Worm (Caenorhabditis elegans) whole organism, L1 larva: ENCODE results near the gene dbn-1.
A peak's percentile ranks its signal among the peaks of the same experiment; 100 is the strongest.

Source experiments
- Y116A8C.19 ChIP-seq: sonication (generic microtip); optimal IDR thresholded peaks from 2 replicates; lab custom pipeline; 2016; ENCODE audit warnings: missing compliant biosample characterization, missing genetic modification characterization, borderline replicate concordance
- ama-1 ChIP-seq: fragments of 150-350 bp; optimal IDR thresholded peaks from 2 replicates; lab custom pipeline; 2014
- blmp-1 ChIP-seq: fragments of 150-350 bp; optimal IDR thresholded peaks from 2 replicates; lab custom pipeline; 2014; ENCODE audit warnings: missing biosample characterization, missing genetic modification characterization
- ceh-8 ChIP-seq: fragments of 200-800 bp; sonication (Bioruptor generic); optimal IDR thresholded peaks from 2 replicates; lab custom pipeline; 2018; ENCODE audit warnings: mild to moderate bottlenecking, missing genetic modification characterization, moderate library complexity, missing compliant biosample characterization
- ceh-82 ChIP-seq, 3 experiments: fragments of 150-350 bp in 1 of 3; sonication (generic microtip) in 2 of 3; optimal IDR thresholded peaks; 2 replicates each; lab custom pipeline; 2014 to 2017; ENCODE audit warnings: missing biosample characterization in 3 of 3, missing genetic modification characterization in 3 of 3
- ceh-90 ChIP-seq: sonication (generic microtip); optimal IDR thresholded peaks from 2 replicates; lab custom pipeline; 2016; ENCODE audit warnings: missing genetic modification characterization, missing compliant biosample characterization
- dpl-1 ChIP-seq, 3 experiments: fragments of 150-350 bp in 2 of 3; sonication (generic microtip) in 1 of 3; optimal IDR thresholded peaks; 2 replicates each; lab custom pipeline; 2014 to 2017; ENCODE audit warnings: missing biosample characterization in 3 of 3, missing genetic modification characterization in 3 of 3, missing genetic modification reagents in 3 of 3
- dsc-1 ChIP-seq: sonication (generic microtip); optimal IDR thresholded peaks from 2 replicates; lab custom pipeline; 2016; ENCODE audit warnings: mild to moderate bottlenecking, missing genetic modification characterization, missing compliant biosample characterization
- efl-1 ChIP-seq, 4 experiments: fragments of 150-350 bp; optimal IDR thresholded peaks in 3 of 4; peaks in 1 of 4; 1 replicate in 1 of 4; 2 replicates in 3 of 4; lab custom pipeline; 2014; ENCODE audit warnings: missing biosample characterization in 2 of 4, missing genetic modification characterization in 2 of 4, missing genetic modification reagents in 2 of 4
- egl-27 ChIP-seq, 2 experiments: fragments of 150-350 bp in 1 of 2; sonication (generic microtip); optimal IDR thresholded peaks; 3 replicates each; lab custom pipeline; 2017 to 2018; ENCODE audit warnings: missing biosample characterization in 2 of 2, missing genetic modification characterization in 2 of 2, missing genetic modification reagents in 2 of 2
- elt-2 ChIP-seq: sonication (generic microtip); optimal IDR thresholded peaks from 2 replicates; lab custom pipeline; 2016; ENCODE audit warnings: missing genetic modification characterization, mild to moderate bottlenecking, inconsistent platforms, missing compliant biosample characterization, missing genetic modification reagents
- elt-3 ChIP-seq, 6 experiments: fragments of 150-350 bp in 1 of 6; sonication (generic microtip); optimal IDR thresholded peaks; 2 replicates each; lab custom pipeline; 2017 to 2018; ENCODE audit warnings: missing biosample characterization in 6 of 6, missing genetic modification characterization in 6 of 6, inconsistent platforms in 1 of 6
- ets-5 ChIP-seq: fragments of 200-800 bp; sonication (Bioruptor generic); IDR thresholded peaks from 2 replicates; pipeline ENCODE4 v1.3.6; 2022; ENCODE audit warnings: missing genetic modification characterization, missing compliant biosample characterization
- fkh-8 ChIP-seq: sonication (generic microtip); optimal IDR thresholded peaks from 2 replicates; lab custom pipeline; 2016; ENCODE audit warnings: mild to moderate bottlenecking, missing genetic modification characterization, missing compliant biosample characterization
- grh-1 ChIP-seq: fragments of 200-800 bp; sonication (Bioruptor generic); IDR thresholded peaks from 2 replicates; pipeline ENCODE4 v1.3.6; 2022; ENCODE audit warnings: missing genetic modification reagents, missing genetic modification characterization, missing compliant biosample characterization
- hlh-17 ChIP-seq: fragments of 200-800 bp; sonication (Bioruptor generic); optimal IDR thresholded peaks from 2 replicates; lab custom pipeline; 2018; ENCODE audit warnings: missing genetic modification characterization, mild to moderate bottlenecking, missing compliant biosample characterization, moderate library complexity, borderline replicate concordance
- hlh-4 ChIP-seq: sonication (generic microtip); optimal IDR thresholded peaks from 2 replicates; lab custom pipeline; 2016; ENCODE audit warnings: mild to moderate bottlenecking, missing genetic modification characterization, missing compliant biosample characterization
- irx-1 ChIP-seq: sonication (generic microtip); optimal IDR thresholded peaks from 2 replicates; lab custom pipeline; 2016; ENCODE audit warnings: missing genetic modification characterization, missing compliant biosample characterization
- isw-1 ChIP-seq: fragments of 200-800 bp; sonication (Bioruptor generic); IDR thresholded peaks from 2 replicates; pipeline ENCODE4 v1.3.6; 2022; ENCODE audit warnings: missing genetic modification characterization, missing compliant biosample characterization
- lin-14 ChIP-seq: fragments of 200-800 bp; sonication (Bioruptor generic); optimal IDR thresholded peaks from 2 replicates; lab custom pipeline; 2018; ENCODE audit warnings: mild to moderate bottlenecking, missing genetic modification characterization, moderate library complexity, missing compliant biosample characterization
- lin-15B ChIP-seq: fragments of 150-350 bp; sonication (generic microtip); optimal IDR thresholded peaks from 3 replicates; lab custom pipeline; 2014; ENCODE audit warnings: missing biosample characterization, missing genetic modification characterization
- lin-35 ChIP-seq, 2 experiments: fragments of 150-350 bp; optimal IDR thresholded peaks; 2 replicates each; lab custom pipeline; 2014; ENCODE audit warnings: missing biosample characterization in 2 of 2, missing genetic modification characterization in 2 of 2, missing genetic modification reagents in 2 of 2
- mab-9 ChIP-seq: fragments of 200-800 bp; sonication (Bioruptor generic); IDR thresholded peaks from 2 replicates; pipeline ENCODE4 v1.3.6; 2022; ENCODE audit warnings: missing genetic modification reagents, missing genetic modification characterization, missing compliant biosample characterization
- mdl-1 ChIP-seq, 2 experiments: fragments of 150-350 bp; optimal IDR thresholded peaks; 2 replicates each; lab custom pipeline; 2014 to 2017; ENCODE audit warnings: missing biosample characterization in 2 of 2, missing genetic modification characterization in 2 of 2, inconsistent platforms in 1 of 2
- mep-1 ChIP-seq: fragments of 150-350 bp; optimal IDR thresholded peaks from 2 replicates; lab custom pipeline; 2014; ENCODE audit warnings: missing biosample characterization, missing genetic modification characterization
- nhr-11 ChIP-seq: fragments of 150-350 bp; optimal IDR thresholded peaks from 2 replicates; lab custom pipeline; 2014; ENCODE audit warnings: missing biosample characterization, missing genetic modification characterization
- nhr-12 ChIP-seq: sonication (generic microtip); optimal IDR thresholded peaks from 2 replicates; lab custom pipeline; 2017; ENCODE audit warnings: missing biosample characterization, missing genetic modification characterization
- nhr-19 ChIP-seq: fragments of 200-800 bp; sonication (Bioruptor generic); conservative IDR thresholded peaks from 2 replicates; pipeline ENCODE4 v1.3.6; 2022; ENCODE audit warnings: missing genetic modification characterization, missing compliant biosample characterization
- nhr-20 ChIP-seq: sonication (generic microtip); optimal IDR thresholded peaks from 2 replicates; lab custom pipeline; 2016; ENCODE audit warnings: mild to moderate bottlenecking, missing genetic modification characterization, missing compliant biosample characterization
- nhr-47 ChIP-seq: sonication (generic microtip); optimal IDR thresholded peaks from 2 replicates; lab custom pipeline; 2016; ENCODE audit warnings: mild to moderate bottlenecking, missing genetic modification characterization, moderate library complexity, missing compliant biosample characterization
- nhr-71 ChIP-seq: sonication (generic microtip); optimal IDR thresholded peaks from 2 replicates; lab custom pipeline; 2016; ENCODE audit warnings: mild to moderate bottlenecking, missing genetic modification characterization, moderate library complexity, missing compliant biosample characterization
- nhr-76 ChIP-seq: sonication (generic microtip); optimal IDR thresholded peaks from 2 replicates; lab custom pipeline; 2017; ENCODE audit warnings: missing biosample characterization, missing genetic modification characterization
- nhr-84 ChIP-seq: sonication (generic microtip); optimal IDR thresholded peaks from 2 replicates; lab custom pipeline; 2017; ENCODE audit warnings: missing biosample characterization, missing genetic modification characterization
- nhr-85 ChIP-seq: sonication (generic microtip); peaks from one replicate; lab custom pipeline; 2016; ENCODE audit warnings: missing genetic modification characterization, inconsistent platforms, missing compliant biosample characterization
- nhr-90 ChIP-seq: sonication (generic microtip); optimal IDR thresholded peaks from 2 replicates; lab custom pipeline; 2016; ENCODE audit warnings: mild to moderate bottlenecking, missing genetic modification characterization, missing compliant biosample characterization; ENCODE audit not compliant: poor library complexity
- pag-3 ChIP-seq: sonication (generic microtip); optimal IDR thresholded peaks from 2 replicates; lab custom pipeline; 2017; ENCODE audit warnings: missing genetic modification characterization, mild to moderate bottlenecking, missing compliant biosample characterization, antibody characterized with exemption, borderline replicate concordance; ENCODE audit not compliant: insufficient read depth
- pax-3 ChIP-seq: fragments of 200-800 bp; sonication (Bioruptor generic); optimal IDR thresholded peaks from 2 replicates; lab custom pipeline; 2018; ENCODE audit warnings: mild to moderate bottlenecking, missing genetic modification characterization, moderate library complexity, missing compliant biosample characterization
- snpc-4 ChIP-seq: fragments of 150-350 bp; optimal IDR thresholded peaks from 2 replicates; lab custom pipeline; 2014; ENCODE audit warnings: missing biosample characterization, missing genetic modification characterization
- snu-23 ChIP-seq: sonication (generic microtip); optimal IDR thresholded peaks from 2 replicates; lab custom pipeline; 2016; ENCODE audit warnings: missing genetic modification characterization, missing compliant biosample characterization
- swsn-7 ChIP-seq: sonication (generic microtip); optimal IDR thresholded peaks from 2 replicates; lab custom pipeline; 2016; ENCODE audit warnings: missing genetic modification characterization, missing compliant biosample characterization
- tbx-2 ChIP-seq: sonication (generic microtip); optimal IDR thresholded peaks from 2 replicates; lab custom pipeline; 2016; ENCODE audit warnings: missing genetic modification characterization, missing compliant biosample characterization
- unc-130 ChIP-seq: fragments of 150-350 bp; optimal IDR thresholded peaks from 2 replicates; lab custom pipeline; 2017; ENCODE audit warnings: missing biosample characterization, missing genetic modification characterization, inconsistent platforms
- unc-86 ChIP-seq: sonication (generic microtip); optimal IDR thresholded peaks from 2 replicates; lab custom pipeline; 2016; ENCODE audit warnings: missing genetic modification characterization, missing compliant biosample characterization
- xbp-1 ChIP-seq: sonication (generic microtip); optimal IDR thresholded peaks from 2 replicates; lab custom pipeline; 2016; ENCODE audit warnings: missing genetic modification characterization, missing compliant biosample characterization
- zip-4 ChIP-seq: fragments of 200-800 bp; sonication (Bioruptor generic); optimal IDR thresholded peaks from 2 replicates; lab custom pipeline; 2018; ENCODE audit warnings: mild to moderate bottlenecking, missing genetic modification characterization, moderate library complexity, missing compliant biosample characterization
- ztf-11 ChIP-seq, 2 experiments: sonication (generic microtip); optimal IDR thresholded peaks; 2 replicates each; lab custom pipeline; 2016 to 2017; ENCODE audit warnings: missing genetic modification characterization in 2 of 2, missing biosample characterization in 1 of 2, missing compliant biosample characterization in 1 of 2
- ztf-4 ChIP-seq: fragments of 150-350 bp; optimal IDR thresholded peaks from 2 replicates; lab custom pipeline; 2014; ENCODE audit warnings: missing biosample characterization, missing genetic modification characterization

The dbn-1 gene

ce11 chrIII:13765782-13766181, 3.9 kb upstream of the dbn-1 start:
- TF ChIP-seq unc-86 (tag; lab: Kevin White, UChicago) (no peak), ztf-4 (tag; lab: Kevin White, UChicago) (no peak), nhr-90 (no peak), pag-3 (tag; lab: Kevin White, UChicago) (no peak), mep-1 (tag; lab: Kevin White, UChicago) (no peak), Y116A8C.19 (no peak), xbp-1 (no peak), nhr-20 (no peak)

DNA sequence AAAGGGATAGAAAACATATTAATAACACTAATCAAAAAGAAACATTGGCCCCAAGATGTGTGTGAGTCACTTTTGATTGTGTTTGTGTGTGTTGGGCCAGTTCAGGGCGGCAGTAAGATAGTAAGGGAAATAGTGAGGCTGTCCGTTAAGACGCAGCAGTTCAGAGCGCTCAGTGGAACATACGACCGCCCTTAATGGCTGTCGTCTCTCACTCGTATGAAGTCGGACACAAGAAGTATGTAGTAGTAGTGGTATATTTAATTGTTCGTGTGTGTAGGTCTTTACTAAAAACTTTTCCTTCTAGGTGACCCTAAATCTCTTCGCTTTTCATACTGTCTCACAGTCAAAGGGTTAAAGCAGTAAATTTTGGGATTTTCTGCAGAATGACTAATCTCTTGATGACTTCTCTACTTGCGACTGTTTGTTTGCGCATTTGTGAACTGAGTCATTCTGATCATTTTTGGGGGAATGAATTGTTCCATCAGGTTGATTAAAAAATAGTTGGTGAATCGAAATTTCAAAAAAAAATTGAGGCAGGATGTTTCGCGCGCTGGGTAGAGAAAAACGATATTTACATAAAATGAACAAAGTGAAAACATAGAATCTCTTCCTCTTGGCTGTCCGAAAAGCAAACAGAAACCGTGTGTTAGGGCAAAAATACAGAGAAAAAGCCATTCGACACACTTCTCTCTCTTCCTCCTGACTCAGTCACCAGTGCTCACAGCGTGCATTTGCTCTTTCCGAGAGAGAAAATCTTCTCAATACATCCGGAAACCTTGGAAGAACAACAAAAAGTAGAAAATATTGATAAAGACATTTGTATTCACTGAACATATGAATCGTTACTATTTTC, 1.6 kb upstream of the dbn-1 start:
- TF ChIP-seq ama-1 (no peak), ets-5 (GFP tag; lab: Robert Waterston, UW) (no peak), lin-35 (GFP tag; optimal IDR thresholded peaks at IDR 0.05; lab: Kevin White, UChicago) (peak; percentile 24 to 56), isw-1 (GFP tag; lab: Robert Waterston, UW) (no peak), ceh-82 (tag; optimal IDR thresholded peaks at IDR 0.05; lab: Kevin White, UChicago) (peak in 1 of 3 experiments; percentile 17), nhr-84 (tag; lab: Kevin White, UChicago) (no peak), nhr-85 (tag; lab: Kevin White, UChicago) (peak; percentile 62), elt-2 (peak; percentile 31), blmp-1 (tag; lab: Kevin White, UChicago) (peak; percentile 42), efl-1 (optimal IDR thresholded peaks at IDR 0.05; lab: Kevin White, UChicago) (no peak), efl-1 (GFP tag; optimal IDR thresholded peaks at IDR 0.05 in 1 of 2; lab: Kevin White, UChicago) (peak in 1 of 2 experiments; percentile 55), dpl-1 (GFP tag; optimal IDR thresholded peaks at IDR 0.05; lab: Kevin White, UChicago) (peak in 1 of 3 experiments; percentile 7), lin-14 (GFP tag; lab: Kevin White, UChicago) (peak; percentile 76), nhr-76 (tag; lab: Kevin White, UChicago) (no peak), nhr-11 (tag; lab: Kevin White, UChicago) (no peak), snu-23 (peak; percentile 11), nhr-90 (no peak), pax-3 (tag; lab: Kevin White, UChicago) (no peak), unc-130 (tag; lab: Kevin White, UChicago) (peak; percentile 11), mdl-1 (tag; optimal IDR thresholded peaks at IDR 0.05; lab: Kevin White, UChicago) (peak in 1 of 2 experiments; percentile 53), nhr-19 (GFP tag; lab: Robert Waterston, UW) (0 out of 2 replicates have a peak, but pooled peaks have one; percentile 8), nhr-47 (tag; lab: Kevin White, UChicago) (peak; percentile 24), elt-3 (tag; optimal IDR thresholded peaks at IDR 0.05; lab: Kevin White, UChicago) (no peak), snpc-4 (no peak), nhr-71 (tag; lab: Kevin White, UChicago) (peak; percentile 12), egl-27 (tag; optimal IDR thresholded peaks at IDR 0.05; lab: Kevin White, UChicago) (no peak), ceh-90 (tag; lab: Kevin White, UChicago) (no peak), ztf-4 (tag; lab: Kevin White, UChicago) (peak; percentile 46)

ce11 chrIII:13761022-13761421, 847 bp downstream of the dbn-1 start:
- TF ChIP-seq hlh-4 (tag; lab: Kevin White, UChicago), result no peak
- no peak for TF ChIP-seq Y116A8C.19
- no peak for TF ChIP-seq dsc-1 (tag; lab: Kevin White, UChicago)
- no peak for TF ChIP-seq elt-2
- no peak for TF ChIP-seq mab-9
- no peak for TF ChIP-seq snu-23
- no peak for TF ChIP-seq ama-1
- no peak for TF ChIP-seq dpl-1 (GFP tag; optimal IDR thresholded peaks at IDR 0.05; lab: Kevin White, UChicago)
- no peak for TF ChIP-seq irx-1 (tag; lab: Kevin White, UChicago)
- no peak for TF ChIP-seq tbx-2 (tag; lab: Kevin White, UChicago)
- TF ChIP-seq ceh-8, result no peak
- no peak for TF ChIP-seq hlh-17 (GFP tag; lab: Kevin White, UChicago)
- no peak for TF ChIP-seq zip-4 (GFP tag; lab: Kevin White, UChicago)
- TF ChIP-seq lin-15B (tag; lab: Kevin White, UChicago), result no peak
- TF ChIP-seq fkh-8, result no peak
- TF ChIP-seq nhr-12 (tag; lab: Kevin White, UChicago), result no peak
- no peak for TF ChIP-seq ztf-11 (tag; optimal IDR thresholded peaks at IDR 0.05; lab: Kevin White, UChicago)
- no peak for TF ChIP-seq grh-1 (GFP tag; lab: Robert Waterston, UW)
- TF ChIP-seq swsn-7 (tag; lab: Kevin White, UChicago), result no peak
